Worm (Caenorhabditis elegans): ENCODE data around the gene F58A3.3.

- TF ChIP-seq ztf-6 (GFP tag; IDR thresholded peaks at IDR 0.05) (no peak), F55B11.4 (tag; optimal IDR thresholded peaks at IDR 0.05; ENCODE audit: borderline replicate concordance, insufficient read depth) (no peak), athp-1 (tag; optimal IDR thresholded peaks at IDR 0.05) (no peak), B0019.2 (GFP tag; conservative IDR thresholded peaks at IDR 0.05) (no peak), dpl-1 (GFP tag; optimal IDR thresholded peaks at IDR 0.05) (no peak), ama-1 (optimal IDR thresholded peaks at IDR 0.05) (no peak), ama-1 (GFP tag; optimal IDR thresholded peaks at IDR 0.05) (no peak), tbp1 (GFP tag; optimal IDR thresholded peaks at IDR 0.05) (no peak), ztf-26 (tag; optimal IDR thresholded peaks at IDR 0.05) (no peak)
Measured at ce11 chrX:11042777-11043176, 30.3 kb downstream of the F58A3.3 start, which contains the start of gene C09F12.3.
